Worm (Caenorhabditis elegans) whole organism, midembryonic: ENCODE measurements around the gene calf-1.

ENCODE experiments used
- T22C8.4 ChIP-seq: fragments of 200-800 bp; sonication (Bioruptor generic); IDR thresholded peaks from 2 replicates; pipeline ENCODE4 v1.3.6; 2022; ENCODE audit warnings: missing genetic modification characterization, missing compliant biosample characterization
- cog-1 ChIP-seq: sonication (generic microtip); optimal IDR thresholded peaks from 2 replicates; lab custom pipeline; 2016; ENCODE audit warnings: missing genetic modification characterization, missing compliant biosample characterization
- flt-1 ChIP-seq: fragments of 200-800 bp; sonication (Bioruptor generic); IDR thresholded peaks from 2 replicates; pipeline ENCODE4 v1.3.6; 2022; ENCODE audit warnings: missing genetic modification characterization, missing compliant biosample characterization
- klf-2 ChIP-seq: fragments of 200-800 bp; sonication (Bioruptor generic); conservative IDR thresholded peaks from 2 replicates; pipeline ENCODE4 v1.3.6; 2022; ENCODE audit warnings: missing genetic modification reagents, missing genetic modification characterization, missing compliant biosample characterization
- med-1 ChIP-seq: sonication (generic microtip); optimal IDR thresholded peaks from 2 replicates; lab custom pipeline; 2017; ENCODE audit warnings: missing genetic modification characterization, mild to moderate bottlenecking, missing compliant biosample characterization, antibody characterized with exemption, missing genetic modification reagents; ENCODE audit not compliant: insufficient read depth
- ref-1 ChIP-seq: fragments of 200-800 bp; sonication (Bioruptor generic); conservative IDR thresholded peaks from 2 replicates; pipeline ENCODE4 v1.3.6; 2022; ENCODE audit warnings: missing genetic modification reagents, missing genetic modification characterization, missing compliant biosample characterization
- tab-1 ChIP-seq: fragments of 200-800 bp; sonication (Bioruptor generic); IDR thresholded peaks from 2 replicates; pipeline ENCODE4 v1.3.6; 2022; ENCODE audit warnings: missing genetic modification characterization, missing compliant biosample characterization
- ztf-23 ChIP-seq: fragments of 200-800 bp; sonication (Bioruptor generic); IDR thresholded peaks from 2 replicates; pipeline ENCODE4 v1.3.6; 2022; ENCODE audit warnings: missing genetic modification reagents, missing genetic modification characterization, missing compliant biosample characterization
- ztf-29 ChIP-seq: fragments of 200-800 bp; sonication (Bioruptor generic); IDR thresholded peaks from 2 replicates; pipeline ENCODE4 v1.3.6; 2022; ENCODE audit warnings: missing genetic modification reagents, missing genetic modification characterization, missing compliant biosample characterization

The calf-1 gene

ce11 chrV:20455637-20456036, 23.3 kb downstream of the calf-1 start:
- TF ChIP-seq flt-1 (GFP tag; lab: Robert Waterston, UW) = no peak
- TF ChIP-seq cog-1 (tag; lab: Kevin White, UChicago) = no peak
- no peak for TF ChIP-seq ztf-29 (GFP tag; lab: Robert Waterston, UW)
- TF ChIP-seq tab-1 (GFP tag; lab: Robert Waterston, UW) = no peak

ce11 chrV:20453811-20454210, 25.1 kb downstream of the calf-1 start, which contains the start of gene srd-70:
srd-70 (plus strand) TSS chrV:20454111.
- no peak for TF ChIP-seq tab-1 (GFP tag; lab: Robert Waterston, UW)
- no peak for TF ChIP-seq ztf-29 (GFP tag; lab: Robert Waterston, UW)
- no peak for TF ChIP-seq ztf-23 (GFP tag; lab: Robert Waterston, UW)
- TF ChIP-seq ref-1 (GFP tag; lab: Robert Waterston, UW) = no peak
- TF ChIP-seq med-1 (GFP tag; lab: Kevin White, UChicago) = no peak
- no peak for TF ChIP-seq cog-1 (tag; lab: Kevin White, UChicago)
- no peak for TF ChIP-seq flt-1 (GFP tag; lab: Robert Waterston, UW)
- no peak for TF ChIP-seq klf-2 (GFP tag; lab: Robert Waterston, UW)
- TF ChIP-seq T22C8.4 = no peak

ce11 chrV:20453084-20453483, 25.8 kb downstream of the calf-1 start, which contains the start of gene F48F5.6:
F48F5.6 (minus strand) TSS chrV:20453184.
- TF ChIP-seq tab-1 (GFP tag; lab: Robert Waterston, UW) (no peak), ref-1 (GFP tag; lab: Robert Waterston, UW) (no peak), klf-2 (GFP tag; lab: Robert Waterston, UW) (no peak), ztf-23 (GFP tag; lab: Robert Waterston, UW) (no peak), cog-1 (tag; lab: Kevin White, UChicago) (no peak), med-1 (GFP tag; lab: Kevin White, UChicago) (no peak), flt-1 (GFP tag; lab: Robert Waterston, UW) (no peak), T22C8.4 (no peak), ztf-29 (GFP tag; lab: Robert Waterston, UW) (no peak)

ce11 chrV:20451793-20452192, 27.1 kb downstream of the calf-1 start:
- no peak for TF ChIP-seq ztf-23 (GFP tag; lab: Robert Waterston, UW)

ce11 chrV:20445898-20446297, 33.0 kb downstream of the calf-1 start:
- no peak for TF ChIP-seq tab-1 (GFP tag; lab: Robert Waterston, UW)

- 0 out of 2 replicates have a peak, but pooled peaks have one; percentile 37 for TF ChIP-seq tab-1 (GFP tag; lab: Robert Waterston, UW)
Measured at ce11 chrV:20431390-20431789, 47.5 kb downstream of the calf-1 start.
